Fruit fly (Drosophila melanogaster): Measurements from ENCODE around the gene Sec61gamma.

- TF ChIP-seq CG34406 (GFP tag; optimal IDR thresholded peaks at IDR 0.05) (no peak), Sox15 (GFP tag; optimal IDR thresholded peaks at IDR 0.05) (no peak), Gug (GFP tag; IDR thresholded peaks at IDR 0.05) (no peak), CG6854 (GFP tag; optimal IDR thresholded peaks at IDR 0.05) (no peak), CG7368 (GFP tag; optimal IDR thresholded peaks at IDR 0.05) (no peak), CG11902 (GFP tag; optimal IDR thresholded peaks at IDR 0.05) (no peak), CG6808 (GFP tag; optimal IDR thresholded peaks at IDR 0.05) (no peak)
Observed at dm6 chrX:19602483-19602882, 40.6 kb upstream of the Sec61gamma start.
